Fruit fly (Drosophila melanogaster) whole organism, wandering third instar larva: Measurements from ENCODE around the gene CG14982.
A peak's percentile ranks its signal among the peaks of the same experiment; 100 is the strongest.

Experiments used
- Abd-B ChIP-seq: fragments of >200 bp; optimal IDR thresholded peaks from 2 replicates; lab custom pipeline; 2017; ENCODE audit warnings: missing biosample characterization, missing genetic modification characterization
- CG32264 ChIP-seq: fragments of 200-800 bp; sonication (Bioruptor generic); optimal IDR thresholded peaks from 2 replicates; lab custom pipeline; 2016; ENCODE audit warnings: missing biosample characterization, missing genetic modification characterization
- CG9705 ChIP-seq: fragments of 200-800 bp; sonication (Bioruptor generic); optimal IDR thresholded peaks from 2 replicates; lab custom pipeline; 2018; ENCODE audit warnings: missing biosample characterization, mild to moderate bottlenecking, missing genetic modification characterization
- CrebA ChIP-seq: fragments of 200-800 bp; sonication (Bioruptor generic); optimal IDR thresholded peaks from 2 replicates; lab custom pipeline; 2016; ENCODE audit warnings: missing biosample characterization, mild to moderate bottlenecking, missing genetic modification characterization, borderline replicate concordance
- Dfd ChIP-seq: fragments of >200 bp; optimal IDR thresholded peaks from 2 replicates; lab custom pipeline; 2017; ENCODE audit warnings: missing biosample characterization, missing genetic modification characterization
- Dif ChIP-seq: fragments of 200-275, 200-300 bp; sonication (Bioruptor generic); optimal IDR thresholded peaks from 2 replicates; lab custom pipeline; 2018; ENCODE audit warnings: missing biosample characterization, missing genetic modification characterization; ENCODE audit not compliant: partially characterized antibody
- GATAd ChIP-seq: sonication (Bioruptor generic); optimal IDR thresholded peaks from 2 replicates; lab custom pipeline; 2016; ENCODE audit warnings: missing biosample characterization, missing genetic modification characterization
- HLH106 ChIP-seq: fragments of 200-800 bp; optimal IDR thresholded peaks from 3 replicates; lab custom pipeline; 2019; ENCODE audit warnings: missing biosample characterization, mild to moderate bottlenecking, missing genetic modification characterization, moderate library complexity
- Hnf4 ChIP-seq: fragments of 200-800 bp; sonication (Bioruptor generic); optimal IDR thresholded peaks from 2 replicates; lab custom pipeline; 2016; ENCODE audit warnings: missing biosample characterization, mild to moderate bottlenecking, missing genetic modification characterization
- Hr78 ChIP-seq: fragments of >200 bp; optimal IDR thresholded peaks from 2 replicates; lab custom pipeline; 2017; ENCODE audit warnings: missing biosample characterization, missing genetic modification characterization
- Hr83 ChIP-seq: fragments of 200-300 bp; sonication (Bioruptor generic); optimal IDR thresholded peaks from 2 replicates; lab custom pipeline; 2016; ENCODE audit warnings: missing biosample characterization, mild to moderate bottlenecking, missing genetic modification characterization, moderate library complexity; ENCODE audit not compliant: poor library complexity, severe bottlenecking
- Jra ChIP-seq: sonication (Bioruptor generic); optimal IDR thresholded peaks from 2 replicates; lab custom pipeline; 2016; ENCODE audit warnings: missing biosample characterization, missing genetic modification characterization
- Mio ChIP-seq: sonication (Bioruptor generic); optimal IDR thresholded peaks from 2 replicates; lab custom pipeline; 2016; ENCODE audit warnings: missing biosample characterization, missing genetic modification characterization
- Myc ChIP-seq: fragments of >200 bp; optimal IDR thresholded peaks from 2 replicates; lab custom pipeline; 2017
- N ChIP-seq: fragments of >200 bp; optimal IDR thresholded peaks from 2 replicates; lab custom pipeline; 2018; ENCODE audit warnings: missing biosample characterization, missing external identifiers, missing genetic modification characterization
- OdsH ChIP-seq: fragments of 200-800 bp; sonication (Bioruptor generic); optimal IDR thresholded peaks from 2 replicates; lab custom pipeline; 2016; ENCODE audit warnings: missing biosample characterization, mild to moderate bottlenecking, missing genetic modification characterization
- Rel ChIP-seq, 2 experiments: fragments of 200-800 bp; sonication (Bioruptor generic) in 1 of 2; optimal IDR thresholded peaks; 2 replicates in 1 of 2; 3 replicates in 1 of 2; lab custom pipeline; 2016 to 2019; ENCODE audit warnings: mild to moderate bottlenecking in 2 of 2, missing biosample characterization in 2 of 2, missing genetic modification characterization in 2 of 2, moderate library complexity in 1 of 2
- Sp1 ChIP-seq: fragments of 200-800 bp; sonication (Bioruptor generic); optimal IDR thresholded peaks from 3 replicates; lab custom pipeline; 2019; ENCODE audit warnings: missing biosample characterization, mild to moderate bottlenecking, missing genetic modification characterization, moderate library complexity
- Vsx2 ChIP-seq: fragments of 200-300, 225-300 bp; sonication (Bioruptor generic); optimal IDR thresholded peaks from 2 replicates; lab custom pipeline; 2018; ENCODE audit warnings: missing biosample characterization, missing genetic modification characterization; ENCODE audit not compliant: partially characterized antibody
- br ChIP-seq: fragments of 200-800 bp; sonication (Bioruptor generic); optimal IDR thresholded peaks from 2 replicates; lab custom pipeline; 2016; ENCODE audit warnings: missing biosample characterization, missing genetic modification characterization
- brk ChIP-seq: fragments of 200-800 bp; sonication (Bioruptor generic); optimal IDR thresholded peaks from 2 replicates; lab custom pipeline; 2016; ENCODE audit warnings: missing biosample characterization, mild to moderate bottlenecking, missing genetic modification characterization
- dl ChIP-seq, 2 experiments: fragments of 175-275, 200-275 bp in 1 of 2; fragments of 200-275 bp in 1 of 2; sonication (Bioruptor generic); optimal IDR thresholded peaks; lab custom pipeline; 2018; ENCODE audit warnings: mild to moderate bottlenecking in 2 of 2, missing biosample characterization in 2 of 2, missing genetic modification characterization in 2 of 2, moderate library complexity in 2 of 2; ENCODE audit not compliant: partially characterized antibody in 2 of 2, insufficient read depth in 1 of 2
- dmrt93B ChIP-seq: fragments of 200-800 bp; sonication (Bioruptor generic); optimal IDR thresholded peaks from 2 replicates; lab custom pipeline; 2018; ENCODE audit warnings: missing biosample characterization, mild to moderate bottlenecking, missing genetic modification characterization
- dsf ChIP-seq: sonication (Bioruptor generic); optimal IDR thresholded peaks from 2 replicates; lab custom pipeline; 2016; ENCODE audit warnings: missing biosample characterization, missing genetic modification characterization, borderline replicate concordance
- ey ChIP-seq: fragments of 200-800 bp; sonication (Bioruptor generic); optimal IDR thresholded peaks from 2 replicates; lab custom pipeline; 2016; ENCODE audit warnings: missing biosample characterization, missing genetic modification characterization
- foxo ChIP-seq, 2 experiments: fragments of 200-800 bp; sonication (Bioruptor generic); optimal IDR thresholded peaks; 2 replicates in 1 of 2; 3 replicates in 1 of 2; lab custom pipeline; 2016 to 2017; ENCODE audit warnings: missing biosample characterization in 2 of 2, missing genetic modification characterization in 2 of 2
- fru ChIP-seq: fragments of 200-800 bp; sonication (Bioruptor generic); optimal IDR thresholded peaks from 3 replicates; lab custom pipeline; 2016; ENCODE audit warnings: missing biosample characterization, mild to moderate bottlenecking, missing genetic modification characterization
- h ChIP-seq: fragments of 200-800 bp; sonication (Bioruptor generic); optimal IDR thresholded peaks from 3 replicates; lab custom pipeline; 2016; ENCODE audit warnings: missing biosample characterization, mild to moderate bottlenecking, missing genetic modification characterization
- jim ChIP-seq: fragments of 175-275, 200-325 bp; sonication (Bioruptor generic); optimal IDR thresholded peaks from 2 replicates; lab custom pipeline; 2016; ENCODE audit warnings: missing biosample characterization, mild to moderate bottlenecking, missing genetic modification characterization
- lola ChIP-seq: fragments of >200 bp; optimal IDR thresholded peaks from 2 replicates; lab custom pipeline; 2017; ENCODE audit warnings: missing biosample characterization, missing genetic modification characterization
- psq ChIP-seq: fragments of 200-800 bp; sonication (Bioruptor generic); optimal IDR thresholded peaks from 3 replicates; lab custom pipeline; 2017; ENCODE audit warnings: missing biosample characterization, mild to moderate bottlenecking, missing genetic modification characterization, moderate library complexity
- rgr ChIP-seq: fragments of 200-800 bp; sonication (Bioruptor generic); optimal IDR thresholded peaks from 3 replicates; lab custom pipeline; 2016; ENCODE audit warnings: missing biosample characterization, mild to moderate bottlenecking, missing genetic modification characterization
- sage ChIP-seq: fragments of 200-800 bp; sonication (Bioruptor generic); optimal IDR thresholded peaks from 2 replicates; lab custom pipeline; 2016; ENCODE audit warnings: missing biosample characterization, mild to moderate bottlenecking, missing genetic modification characterization
- sv ChIP-seq: fragments of 200-800 bp; sonication (Bioruptor generic); optimal IDR thresholded peaks from 3 replicates; lab custom pipeline; 2016; ENCODE audit warnings: missing biosample characterization, missing genetic modification characterization
- tai ChIP-seq: sonication (Bioruptor generic); optimal IDR thresholded peaks from 2 replicates; lab custom pipeline; 2016; ENCODE audit warnings: missing biosample characterization, missing genetic modification characterization
- usp ChIP-seq: fragments of >200 bp; optimal IDR thresholded peaks from 2 replicates; lab custom pipeline; 2017; ENCODE audit warnings: missing biosample characterization, missing genetic modification characterization

The CG14982 gene

DNA sequence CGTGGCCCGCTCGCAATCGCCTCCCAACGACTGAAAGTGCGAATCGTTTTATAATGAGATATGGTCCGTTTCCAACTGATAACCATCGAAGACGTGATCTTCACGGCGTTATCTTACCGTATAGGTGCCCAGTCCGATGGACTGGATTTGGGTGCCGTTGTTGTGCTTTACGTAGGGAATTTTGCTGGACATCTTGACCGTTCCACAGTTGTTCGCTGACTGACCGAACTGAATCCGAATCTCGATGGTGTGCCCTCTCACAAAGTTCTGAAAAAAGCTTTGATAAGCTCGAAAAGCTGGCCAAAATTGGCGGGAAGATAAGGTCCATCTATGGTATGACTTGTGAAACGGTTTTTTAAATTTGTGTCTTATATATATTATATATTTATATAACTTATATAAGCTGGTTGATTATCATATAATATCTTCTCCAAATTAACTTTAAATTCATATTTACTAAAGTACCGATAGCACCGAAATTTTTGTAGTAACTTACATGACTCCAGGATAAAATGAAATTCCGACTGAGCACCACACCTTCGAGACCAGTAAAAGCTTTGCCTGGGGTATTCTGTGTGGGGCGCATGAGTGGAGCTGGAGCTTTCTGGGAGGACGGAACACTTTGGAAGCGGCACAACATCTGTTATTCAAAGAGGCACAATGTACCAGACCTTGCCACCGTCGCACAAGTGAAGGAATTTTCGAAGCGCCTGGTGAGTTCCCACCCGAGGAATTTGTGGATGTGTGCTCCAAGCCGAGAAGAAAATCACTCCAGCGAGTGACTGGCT, at the start of gene CG14982, which contains the start of gene CG10863:
Gene CG14982, plus strand, starts transcription at position 470 of the 788 bp plus-strand sequence.
Gene CG10863, minus strand, starts transcription at position 225 of the 788 bp plus-strand sequence.
- TF ChIP-seq Dif (GFP tag; lab: Kevin White, UChicago) (peak; percentile 41), Vsx2 (GFP tag; lab: Kevin White, UChicago) (peak; percentile 19), Rel (GFP tag; optimal IDR thresholded peaks at IDR 0.05; lab: Kevin White, UChicago) (no peak), Rel (tag; optimal IDR thresholded peaks at IDR 0.05; lab: Kevin White, UChicago) (peak; percentile 80), fru (GFP tag; lab: Kevin White, UChicago) (no peak), CG32264 (GFP tag; lab: Kevin White, UChicago) (no peak), sage (GFP tag; lab: Kevin White, UChicago) (peak; percentile 8), tai (GFP tag; lab: Kevin White, UChicago) (no peak), h (GFP tag; lab: Kevin White, UChicago) (peak; percentile 47), rgr (peak; percentile 52), Sp1 (GFP tag; lab: Kevin White, UChicago) (peak; percentile 29), OdsH (GFP tag; lab: Kevin White, UChicago) (peak; percentile 3), psq (GFP tag; lab: Kevin White, UChicago) (no peak), GATAd (no peak), br (GFP tag; lab: Kevin White, UChicago) (peak; percentile 35), foxo (GFP tag; optimal IDR thresholded peaks at IDR 0.05; lab: Kevin White, UChicago) (no peak)

dm6 chr3L:3894413-3894812, 48.1 kb upstream of the CG14982 start:
- TF ChIP-seq foxo (GFP tag; optimal IDR thresholded peaks at IDR 0.05; lab: Kevin White, UChicago) (no peak), br (GFP tag; lab: Kevin White, UChicago) (no peak), dmrt93B (GFP tag; lab: Kevin White, UChicago) (no peak), Dif (GFP tag; lab: Kevin White, UChicago) (no peak), OdsH (GFP tag; lab: Kevin White, UChicago) (no peak), GATAd (no peak)

DNA sequence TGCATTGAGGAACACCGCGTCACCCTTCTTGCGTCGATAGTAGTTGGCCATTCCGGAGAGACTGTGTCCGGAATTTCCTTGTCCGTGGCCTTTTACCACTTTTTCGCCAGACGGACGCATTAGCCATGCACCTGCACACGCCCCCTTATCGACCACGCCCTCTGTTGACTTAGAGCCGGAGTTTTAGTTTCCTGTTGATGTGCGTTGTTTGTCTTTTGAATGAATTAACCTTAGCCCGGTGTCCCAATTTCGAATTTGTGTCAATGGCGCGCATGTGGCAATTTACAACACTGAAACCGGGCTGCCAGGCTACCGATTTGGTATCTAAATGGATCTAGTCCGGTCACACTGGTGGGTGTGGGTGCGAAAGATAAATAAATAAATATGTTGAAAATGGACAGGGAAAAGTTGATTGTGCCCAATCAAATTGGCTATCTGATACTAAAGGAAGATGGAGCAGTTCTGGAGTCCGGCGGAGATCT, 45.9 kb upstream of the CG14982 start, which contains the start of the genes Gr63a and Lamtor4:
Gene Gr63a, minus strand, starts transcription at position 51 of the 482 bp plus-strand sequence.
Gene Lamtor4, plus strand, starts transcription at position 348 of the 482 bp plus-strand sequence.
- TF ChIP-seq fru (GFP tag; lab: Kevin White, UChicago), result no peak
- no peak for TF ChIP-seq usp (GFP tag; lab: Kevin White, UChicago)
- TF ChIP-seq h (GFP tag; lab: Kevin White, UChicago), result peak; percentile 41
- no peak for TF ChIP-seq brk (GFP tag; lab: Kevin White, UChicago)
- no peak for TF ChIP-seq sage (GFP tag; lab: Kevin White, UChicago)
- TF ChIP-seq Dfd (GFP tag; lab: Kevin White, UChicago), result no peak
- TF ChIP-seq Myc (lab: Kevin White, UChicago), result no peak
- no peak for TF ChIP-seq dmrt93B (GFP tag; lab: Kevin White, UChicago)
- TF ChIP-seq Mio (GFP tag; lab: Kevin White, UChicago), result no peak
- TF ChIP-seq lola (GFP tag; lab: Kevin White, UChicago), result no peak
- peak; percentile 24 for TF ChIP-seq Sp1 (GFP tag; lab: Kevin White, UChicago)
- TF ChIP-seq HLH106, result peak; percentile 11
- peak; percentile 44 for TF ChIP-seq rgr
- no peak for TF ChIP-seq dl (GFP tag; optimal IDR thresholded peaks at IDR 0.05; lab: Kevin White, UChicago; ENCODE audit: insufficient read depth in 1 of 2, partially characterized antibody in 2 of 2)
- TF ChIP-seq Hr78 (GFP tag; lab: Kevin White, UChicago), result no peak
- no peak for TF ChIP-seq CrebA
- no peak for TF ChIP-seq OdsH (GFP tag; lab: Kevin White, UChicago)
- TF ChIP-seq Dif (GFP tag; lab: Kevin White, UChicago), result no peak
- no peak for TF ChIP-seq N (GFP tag; lab: Kevin White, UChicago)
- TF ChIP-seq Hr83 (GFP tag; lab: Kevin White, UChicago), result no peak
- no peak for TF ChIP-seq Vsx2 (GFP tag; lab: Kevin White, UChicago)
- no peak for TF ChIP-seq Hnf4 (GFP tag; lab: Kevin White, UChicago)
- peak in 1 of 2 experiments; percentile 33 for TF ChIP-seq foxo (GFP tag; optimal IDR thresholded peaks at IDR 0.05; lab: Kevin White, UChicago)
- peak; percentile 13 for TF ChIP-seq br (GFP tag; lab: Kevin White, UChicago)
- TF ChIP-seq Rel (GFP tag; optimal IDR thresholded peaks at IDR 0.05; lab: Kevin White, UChicago), result no peak
- TF ChIP-seq Rel (tag; optimal IDR thresholded peaks at IDR 0.05; lab: Kevin White, UChicago), result peak; percentile 57
- peak; percentile 32 for TF ChIP-seq psq (GFP tag; lab: Kevin White, UChicago)
- no peak for TF ChIP-seq CG32264 (GFP tag; lab: Kevin White, UChicago)
- TF ChIP-seq Jra (GFP tag; lab: Kevin White, UChicago), result no peak
- TF ChIP-seq sv, result no peak
- no peak for TF ChIP-seq dsf (GFP tag; lab: Kevin White, UChicago)
- no peak for TF ChIP-seq Abd-B (GFP tag; lab: Kevin White, UChicago)
- TF ChIP-seq ey (GFP tag; lab: Kevin White, UChicago), result no peak
- TF ChIP-seq GATAd, result no peak
- no peak for TF ChIP-seq CG9705
- TF ChIP-seq jim, result no peak
